Worm (Caenorhabditis elegans) whole organism, L3 larva: ENCODE results near the gene got-1.2.
A peak's percentile ranks its signal among the peaks of the same experiment; 100 is the strongest.

ENCODE experiments used
- ZK546.5 ChIP-seq: sonication (generic microtip); optimal IDR thresholded peaks from 2 replicates; lab custom pipeline; 2017; ENCODE audit warnings: missing biosample characterization, missing genetic modification characterization
- aly-2 ChIP-seq: fragments of 150-350 bp; optimal IDR thresholded peaks from 2 replicates; lab custom pipeline; 2014; ENCODE audit warnings: missing biosample characterization, missing genetic modification characterization
- ama-1 ChIP-seq: fragments of 150-350 bp; optimal IDR thresholded peaks from 2 replicates; lab custom pipeline; 2018
- ceh-16 ChIP-seq: sonication (generic microtip); optimal IDR thresholded peaks from 2 replicates; lab custom pipeline; 2017; ENCODE audit warnings: missing biosample characterization, missing genetic modification characterization
- ceh-28 ChIP-seq: fragments of 150-350 bp; optimal IDR thresholded peaks from 2 replicates; lab custom pipeline; 2014; ENCODE audit warnings: missing biosample characterization, missing genetic modification reagents, missing genetic modification characterization
- ceh-82 ChIP-seq: fragments of 150-350 bp; optimal IDR thresholded peaks from 2 replicates; lab custom pipeline; 2014; ENCODE audit warnings: missing biosample characterization, missing genetic modification characterization
- ceh-9 ChIP-seq: sonication (generic microtip); optimal IDR thresholded peaks from 2 replicates; lab custom pipeline; 2018; ENCODE audit warnings: missing biosample characterization, missing genetic modification characterization
- egl-27 ChIP-seq: sonication (generic microtip); optimal IDR thresholded peaks from 4 replicates; lab custom pipeline; 2017; ENCODE audit warnings: missing biosample characterization, missing genetic modification reagents, missing genetic modification characterization
- elt-1 ChIP-seq: fragments of 150-350 bp; optimal IDR thresholded peaks from 2 replicates; lab custom pipeline; 2014; ENCODE audit warnings: missing biosample characterization, missing genetic modification characterization
- elt-2 ChIP-seq: sonication (generic microtip); optimal IDR thresholded peaks from 2 replicates; lab custom pipeline; 2016; ENCODE audit warnings: missing genetic modification reagents, mild to moderate bottlenecking, missing genetic modification characterization, missing compliant biosample characterization
- eor-1 ChIP-seq, 2 experiments: fragments of 150-350 bp; optimal IDR thresholded peaks; 2 replicates each; lab custom pipeline; 2014 to 2018; ENCODE audit warnings: missing biosample characterization in 2 of 2, missing genetic modification characterization in 2 of 2
- fkh-10 ChIP-seq: sonication (generic microtip); optimal IDR thresholded peaks from 2 replicates; lab custom pipeline; 2017; ENCODE audit warnings: missing biosample characterization, missing genetic modification reagents, missing genetic modification characterization
- fkh-2 ChIP-seq: fragments of 150-350 bp; optimal IDR thresholded peaks from 2 replicates; lab custom pipeline; 2014; ENCODE audit warnings: missing biosample characterization, missing genetic modification reagents, missing genetic modification characterization
- hmg-11 ChIP-seq: sonication (generic microtip); optimal IDR thresholded peaks from 2 replicates; lab custom pipeline; 2016; ENCODE audit warnings: missing genetic modification characterization, missing compliant biosample characterization
- jun-1 ChIP-seq: fragments of 150-350 bp; optimal IDR thresholded peaks from 2 replicates; lab custom pipeline; 2014; ENCODE audit warnings: missing biosample characterization, missing genetic modification reagents, missing genetic modification characterization
- lin-15B ChIP-seq: fragments of 150-350 bp; optimal IDR thresholded peaks from 2 replicates; lab custom pipeline; 2014; ENCODE audit warnings: missing biosample characterization, missing genetic modification characterization
- lin-39 ChIP-seq: fragments of 150-350 bp; optimal IDR thresholded peaks from 2 replicates; lab custom pipeline; 2018; ENCODE audit warnings: missing biosample characterization, missing genetic modification reagents, missing genetic modification characterization
- lsy-12 ChIP-seq: sonication (generic microtip); optimal IDR thresholded peaks from 2 replicates; lab custom pipeline; 2016; ENCODE audit warnings: mild to moderate bottlenecking, missing genetic modification characterization, missing compliant biosample characterization
- mdl-1 ChIP-seq: fragments of 150-350 bp; optimal IDR thresholded peaks from 2 replicates; lab custom pipeline; 2014; ENCODE audit warnings: missing biosample characterization, missing genetic modification characterization
- nfya-1 ChIP-seq: sonication (generic microtip); optimal IDR thresholded peaks from 2 replicates; lab custom pipeline; 2017; ENCODE audit warnings: missing genetic modification characterization, mild to moderate bottlenecking, missing compliant biosample characterization, antibody characterized with exemption, moderate library complexity; ENCODE audit not compliant: insufficient read depth
- nhr-11 ChIP-seq: fragments of 150-350 bp; optimal IDR thresholded peaks from 2 replicates; lab custom pipeline; 2014; ENCODE audit warnings: missing biosample characterization, missing genetic modification characterization
- nhr-23 ChIP-seq: fragments of 150-350 bp; optimal IDR thresholded peaks from 2 replicates; lab custom pipeline; 2014; ENCODE audit warnings: missing biosample characterization, missing genetic modification reagents, missing genetic modification characterization
- nhr-237 ChIP-seq: fragments of 150-350 bp; optimal IDR thresholded peaks from 2 replicates; lab custom pipeline; 2014; ENCODE audit warnings: missing biosample characterization, missing genetic modification characterization
- nhr-25 ChIP-seq: sonication (generic microtip); optimal IDR thresholded peaks from 2 replicates; lab custom pipeline; 2017; ENCODE audit warnings: missing biosample characterization, missing genetic modification characterization
- nhr-43 ChIP-seq: sonication (generic microtip); optimal IDR thresholded peaks from 2 replicates; lab custom pipeline; 2016; ENCODE audit warnings: mild to moderate bottlenecking, missing genetic modification characterization, missing compliant biosample characterization; ENCODE audit not compliant: poor library complexity, severe bottlenecking
- nhr-67 ChIP-seq: fragments of 150-350 bp; optimal IDR thresholded peaks from 2 replicates; lab custom pipeline; 2014; ENCODE audit warnings: missing biosample characterization, missing genetic modification characterization
- nhr-76 ChIP-seq: fragments of 150-350 bp; sonication (generic microtip); optimal IDR thresholded peaks from 5 replicates; lab custom pipeline; 2014; ENCODE audit warnings: missing biosample characterization, missing genetic modification characterization
- nhr-77 ChIP-seq: fragments of 150-350 bp; optimal IDR thresholded peaks from 2 replicates; lab custom pipeline; 2014; ENCODE audit warnings: missing biosample characterization, missing genetic modification characterization
- pha-4 ChIP-seq: fragments of 150-350 bp; optimal IDR thresholded peaks from 2 replicates; lab custom pipeline; 2014; ENCODE audit warnings: missing biosample characterization, missing genetic modification reagents, missing genetic modification characterization
- pqm-1 ChIP-seq: fragments of 150-350 bp; optimal IDR thresholded peaks from 2 replicates; lab custom pipeline; 2017; ENCODE audit warnings: missing biosample characterization, missing genetic modification characterization, inconsistent platforms
- sea-2 ChIP-seq: fragments of 150-350 bp; sonication (generic microtip); optimal IDR thresholded peaks from 4 replicates; lab custom pipeline; 2014; ENCODE audit warnings: missing biosample characterization, missing genetic modification reagents, missing genetic modification characterization
- skn-1 ChIP-seq: fragments of 150-350 bp; optimal IDR thresholded peaks from 2 replicates; lab custom pipeline; 2014; ENCODE audit warnings: missing biosample characterization, missing genetic modification characterization
- tbx-2 ChIP-seq: sonication (generic microtip); optimal IDR thresholded peaks from 2 replicates; lab custom pipeline; 2016; ENCODE audit warnings: mild to moderate bottlenecking, missing genetic modification characterization, missing compliant biosample characterization
- zag-1 ChIP-seq: fragments of 150-350 bp; optimal IDR thresholded peaks from 2 replicates; lab custom pipeline; 2014; ENCODE audit warnings: missing biosample characterization, missing genetic modification characterization
- ztf-11 ChIP-seq: fragments of 150-350 bp; optimal IDR thresholded peaks from 2 replicates; lab custom pipeline; 2014; ENCODE audit warnings: missing biosample characterization, missing genetic modification characterization
- ztf-4 ChIP-seq: fragments of 150-350 bp; optimal IDR thresholded peaks from 2 replicates; lab custom pipeline; 2014; ENCODE audit warnings: missing biosample characterization, missing genetic modification characterization

got-1.2 gene

DNA sequence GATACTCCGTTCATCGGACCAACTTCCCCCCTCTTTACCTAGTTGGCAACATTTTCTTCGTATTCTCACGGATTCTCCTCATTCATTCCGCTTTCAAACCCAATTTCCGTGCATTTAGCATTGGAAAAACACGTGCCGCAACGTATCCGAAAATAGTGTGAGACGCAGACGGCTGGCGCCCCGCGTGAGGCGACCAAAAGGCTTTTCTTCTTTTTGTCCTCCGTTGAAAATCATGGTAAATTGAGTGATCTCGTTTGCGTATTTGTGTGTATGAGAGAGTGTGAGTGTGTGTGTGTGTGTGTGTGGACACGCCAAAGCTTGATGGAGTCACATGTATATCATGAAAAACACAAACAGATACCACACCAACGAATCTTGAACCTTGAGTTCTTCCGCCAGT is 3.9 kb upstream of the got-1.2 start (continued):
- TF ChIP-seq nhr-237 (tag; lab: Kevin White, UChicago), result no peak
- TF ChIP-seq sea-2 (GFP tag; lab: Kevin White, UChicago), result peak; percentile 11
- peak; percentile 89 for TF ChIP-seq nfya-1
- TF ChIP-seq lin-15B (tag; lab: Kevin White, UChicago), result peak; percentile 53
- TF ChIP-seq tbx-2, result peak; percentile 46
- no peak for TF ChIP-seq nhr-67
- peak; percentile 74 for TF ChIP-seq ama-1
- peak; percentile 92 for TF ChIP-seq jun-1 (tag; lab: Kevin White, UChicago)
- TF ChIP-seq nhr-23, result peak; percentile 90
- no peak for TF ChIP-seq egl-27 (tag; lab: Kevin White, UChicago)
- peak; percentile 77 for TF ChIP-seq elt-2 (tag; lab: Kevin White, UChicago)
- peak; percentile 82 for TF ChIP-seq nhr-11 (tag; lab: Kevin White, UChicago)

DNA sequence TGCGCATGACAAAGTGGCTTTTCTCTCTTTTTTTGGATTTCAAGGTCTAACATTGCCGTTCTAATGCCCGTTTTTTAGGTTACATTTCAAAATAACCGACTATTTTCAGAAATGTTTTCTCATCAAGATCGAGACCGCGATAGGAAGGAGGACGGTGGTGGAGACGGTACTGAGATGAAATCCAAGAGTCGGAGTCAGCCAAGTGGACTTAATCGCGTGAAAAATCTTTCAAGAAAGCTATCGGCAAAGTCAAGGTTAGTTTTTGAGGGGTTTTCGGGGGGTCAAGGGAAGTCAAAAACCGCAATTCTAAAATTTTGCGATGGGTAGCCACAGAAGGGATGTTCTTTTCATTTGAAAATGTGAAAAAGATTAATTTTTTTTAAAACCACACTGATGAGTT is 3.1 kb upstream of the got-1.2 start, which contains the start of gene aak-2:
TSS of gene aak-2 (plus strand) at position 110 of the 400 bp plus-strand sequence.
- TF ChIP-seq ceh-16 (tag; lab: Kevin White, UChicago) (peak; percentile 14), nhr-77 (tag; lab: Kevin White, UChicago) (no peak), eor-1 (tag; optimal IDR thresholded peaks at IDR 0.05; lab: Kevin White, UChicago) (no peak), tbx-2 (no peak), ztf-11 (tag; lab: Kevin White, UChicago) (no peak), ZK546.5 (no peak), nhr-11 (tag; lab: Kevin White, UChicago) (no peak), elt-2 (tag; lab: Kevin White, UChicago) (no peak), fkh-2 (no peak), pqm-1 (no peak), nhr-25 (peak; percentile 80), nhr-23 (peak; percentile 17), ceh-9 (no peak), nfya-1 (no peak), fkh-10 (GFP tag; lab: Kevin White, UChicago) (no peak), lsy-12 (tag; lab: Kevin White, UChicago) (no peak), hmg-11 (no peak), elt-1 (tag; lab: Kevin White, UChicago) (peak; percentile 76)
- TF ChIP-seq, all 47 proteins: peak for 4

DNA sequence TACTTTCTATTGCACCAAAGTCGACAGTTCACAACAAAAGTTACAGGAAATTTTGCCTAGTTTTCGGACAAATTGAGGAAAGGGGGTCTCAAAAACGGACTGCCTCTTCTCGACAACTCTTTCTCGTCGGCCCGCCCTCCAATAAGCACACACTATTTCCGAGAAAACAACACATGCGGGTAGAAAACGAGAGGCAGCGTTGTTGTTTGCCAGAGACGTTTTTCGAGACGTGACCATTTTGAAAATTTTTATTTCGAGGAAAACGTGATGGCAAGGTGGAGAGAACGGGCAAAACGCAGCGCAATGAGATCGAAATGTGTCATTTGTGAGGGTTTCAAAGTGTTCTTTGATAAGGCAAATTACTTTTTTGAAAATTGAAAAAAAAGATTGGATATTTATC is 544 bp upstream of the got-1.2 start:
- no peak for TF ChIP-seq nhr-25
- peak; percentile 65 for TF ChIP-seq nhr-43 (tag; lab: Kevin White, UChicago)
- peak; percentile 49 for TF ChIP-seq nfya-1
- TF ChIP-seq zag-1 (tag; lab: Kevin White, UChicago), result no peak
- TF ChIP-seq ceh-28, result no peak
- peak; percentile 16 for TF ChIP-seq ama-1
- TF ChIP-seq pha-4 (tag; lab: Kevin White, UChicago), result peak; percentile 57
- peak; percentile 18 for TF ChIP-seq elt-2 (tag; lab: Kevin White, UChicago)
- no peak for TF ChIP-seq nhr-23
- TF ChIP-seq elt-1 (tag; lab: Kevin White, UChicago), result no peak
- TF ChIP-seq lin-15B (tag; lab: Kevin White, UChicago), result no peak
- peak; percentile 56 for TF ChIP-seq lin-39
- no peak for TF ChIP-seq aly-2 (tag; lab: Kevin White, UChicago)
- TF ChIP-seq hmg-11, result peak; percentile 21
- no peak for TF ChIP-seq ztf-11 (tag; lab: Kevin White, UChicago)
- TF ChIP-seq egl-27 (tag; lab: Kevin White, UChicago), result no peak
- TF ChIP-seq nhr-11 (tag; lab: Kevin White, UChicago), result no peak

DNA sequence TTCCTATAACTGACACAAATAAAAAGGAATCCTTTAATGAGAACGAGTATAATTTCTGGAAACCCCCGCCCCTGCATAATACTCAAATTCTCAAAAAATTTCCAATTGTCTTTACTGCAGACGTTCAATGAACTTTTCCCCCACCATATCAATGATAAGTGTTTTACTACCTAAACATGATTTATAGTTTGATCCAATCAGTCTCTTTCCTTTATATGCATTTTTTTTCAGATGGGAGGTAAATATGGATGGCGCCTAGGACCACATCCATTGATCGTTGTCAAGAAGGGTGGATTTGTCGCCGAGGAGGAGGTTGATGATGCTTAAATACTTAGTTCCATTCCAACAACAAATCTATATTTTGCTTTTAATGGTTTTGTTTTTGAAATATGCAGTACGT is 5.8 kb downstream of the got-1.2 start:
- TF ChIP-seq jun-1 (tag; lab: Kevin White, UChicago) (no peak), ztf-4 (tag; lab: Kevin White, UChicago) (no peak), hmg-11 (no peak), sea-2 (GFP tag; lab: Kevin White, UChicago) (no peak), nhr-23 (no peak), nhr-77 (tag; lab: Kevin White, UChicago) (no peak), lsy-12 (tag; lab: Kevin White, UChicago) (no peak), pqm-1 (no peak), ceh-28 (no peak), ama-1 (no peak), nhr-76 (no peak), ceh-82 (no peak), mdl-1 (tag; lab: Kevin White, UChicago) (no peak), lin-15B (tag; lab: Kevin White, UChicago) (no peak), skn-1 (no peak), nhr-67 (no peak), zag-1 (tag; lab: Kevin White, UChicago) (no peak)
